Worm (Caenorhabditis elegans): Measurements from ENCODE around the gene unc-3.

ce11 chrX:14819495-14819894 lies 46.2 kb downstream of the unc-3 start:
- TF ChIP-seq R02D3.7 (tag; optimal IDR thresholded peaks at IDR 0.05) (no peak), unc-62 (GFP tag; optimal IDR thresholded peaks at IDR 0.05 in 1 of 2) (peak in 1 of 2 experiments; percentile 39), unc-62 (tag; optimal IDR thresholded peaks at IDR 0.05) (no peak), lin-39 (tag; optimal IDR thresholded peaks at IDR 0.05) (no peak), nhr-76 (tag; optimal IDR thresholded peaks at IDR 0.05) (no peak)

Data from whole organism, L4 larva.